Fruit fly (Drosophila melanogaster) ovary, adult (tissue): Measurements from ENCODE around the gene SsRbeta.

Experiments used
- CG17801 ChIP-seq: fragments of 200-800 bp; optimal IDR thresholded peaks from 2 replicates; lab custom pipeline; 2019; ENCODE audit warnings: missing biosample characterization, mild to moderate bottlenecking, missing genetic modification characterization, moderate library complexity; ENCODE audit not compliant: partially characterized antibody

SsRbeta gene

DNA sequence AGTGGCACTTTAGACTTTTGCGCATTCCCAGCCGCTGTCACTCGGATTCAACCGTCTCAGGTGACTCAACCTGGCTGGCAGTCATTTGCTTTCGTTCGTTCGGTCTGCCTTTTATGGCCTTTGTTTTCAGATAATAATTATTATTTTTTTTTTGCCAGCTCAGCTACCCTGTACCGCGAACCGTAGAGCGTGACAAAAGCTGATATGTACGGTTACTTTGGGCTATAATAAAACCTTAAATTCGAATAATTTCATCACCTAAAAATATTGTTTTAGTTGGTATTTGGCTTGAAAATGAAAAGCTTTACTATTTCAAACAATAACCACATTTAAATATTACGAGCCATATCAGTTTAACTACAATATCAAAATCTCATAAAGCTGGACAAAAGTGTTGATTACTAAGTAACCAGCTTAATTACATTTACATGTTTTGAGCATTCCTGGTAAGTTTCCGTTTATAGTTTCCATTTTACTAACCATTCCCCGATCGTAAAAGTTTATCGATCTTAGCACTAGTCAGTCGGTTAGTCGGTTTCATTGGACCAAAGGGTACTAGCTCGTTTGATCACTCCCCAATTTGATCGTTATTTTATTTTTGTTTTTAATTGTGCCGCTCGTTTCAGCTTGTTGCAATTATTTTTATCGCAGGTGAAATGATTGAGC lies 21.6 kb downstream of the SsRbeta start:
- TF ChIP-seq CG17801 (GFP tag; lab: Kevin White, UChicago) = no peak

DNA sequence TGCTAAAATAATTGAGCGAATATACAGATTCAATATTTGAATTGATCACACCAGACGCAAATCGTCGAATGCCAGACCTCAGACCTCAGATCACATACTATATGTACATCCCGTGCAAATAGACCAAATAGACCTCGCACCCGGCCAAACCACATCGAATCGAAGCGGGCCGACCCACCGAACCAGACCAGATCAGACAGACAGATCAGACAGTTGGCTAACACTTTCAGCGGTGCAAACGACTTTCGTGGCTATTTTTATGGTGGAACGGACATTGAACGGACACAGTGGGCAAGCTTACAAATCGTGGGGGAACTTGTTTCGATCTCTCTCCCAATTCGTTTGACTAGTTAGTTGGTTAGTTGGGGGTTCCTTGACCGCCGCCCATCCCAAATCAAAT lies 22.3 kb downstream of the SsRbeta start:
- TF ChIP-seq CG17801 (GFP tag; lab: Kevin White, UChicago) = no peak

DNA sequence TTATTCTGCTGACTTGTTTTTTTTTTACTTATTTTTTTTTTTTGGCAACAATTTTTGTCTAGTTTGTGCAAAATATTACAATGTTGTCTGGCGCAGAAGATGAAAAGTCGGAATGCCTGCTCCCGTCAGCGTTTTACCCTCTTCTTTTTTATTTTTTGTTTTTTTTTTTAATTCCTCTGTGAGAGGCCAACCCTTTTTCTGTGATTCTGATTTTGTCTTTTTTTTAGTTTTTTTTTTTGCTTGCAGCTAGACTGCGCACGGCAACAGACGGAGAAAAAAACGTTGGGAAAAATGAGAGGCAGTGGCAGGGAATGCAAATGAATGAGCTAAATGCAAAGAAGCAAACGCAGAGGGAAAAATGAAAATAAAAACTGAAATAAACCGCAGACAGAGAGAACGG lies 23.7 kb downstream of the SsRbeta start:
- no peak for TF ChIP-seq CG17801 (GFP tag; lab: Kevin White, UChicago)

dm6 chr3L:16153650-16154049 lies 24.2 kb downstream of the SsRbeta start:
- no peak for TF ChIP-seq CG17801 (GFP tag; lab: Kevin White, UChicago)

DNA sequence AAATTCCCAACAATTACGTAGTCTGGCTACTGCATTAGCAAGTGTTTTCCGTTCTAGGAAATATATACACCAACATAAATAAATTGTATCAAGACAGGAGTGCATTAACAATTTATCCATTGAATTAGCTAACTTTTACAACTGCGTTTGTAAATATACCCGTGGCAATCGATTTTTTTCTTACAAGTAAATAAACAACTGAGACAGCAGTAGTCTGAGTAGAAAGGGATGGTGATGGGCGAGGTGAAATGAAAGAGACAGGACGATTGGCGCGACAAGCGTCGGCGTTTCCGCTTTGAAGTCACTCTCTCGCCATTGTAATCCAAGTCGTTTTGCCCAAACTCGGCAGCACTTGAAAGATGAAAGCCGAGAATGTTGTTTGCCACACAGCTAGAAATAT lies 26.1 kb downstream of the SsRbeta start:
- no peak for TF ChIP-seq CG17801 (GFP tag; lab: Kevin White, UChicago)

DNA sequence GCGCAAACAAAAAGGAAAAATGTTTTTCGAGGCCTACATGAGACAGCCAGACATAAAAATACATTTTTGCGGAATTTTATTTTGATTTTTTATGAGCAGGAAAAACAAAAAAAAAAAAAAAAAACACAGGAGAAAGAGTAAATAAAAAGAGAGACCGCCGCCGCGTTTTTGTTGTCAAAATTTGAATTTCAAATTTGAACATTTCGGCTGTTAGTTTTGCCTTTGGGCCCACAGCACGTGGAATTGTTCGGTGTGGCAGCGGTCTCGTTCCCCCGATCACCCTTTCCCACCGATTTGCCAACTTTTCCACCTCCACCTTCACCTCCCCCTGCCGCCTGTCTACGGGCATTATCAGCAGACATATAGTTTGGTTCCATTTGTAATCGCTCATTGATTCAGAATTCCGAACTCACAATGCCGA lies 27.4 kb downstream of the SsRbeta start:
- TF ChIP-seq CG17801 (GFP tag; lab: Kevin White, UChicago) = no peak

DNA sequence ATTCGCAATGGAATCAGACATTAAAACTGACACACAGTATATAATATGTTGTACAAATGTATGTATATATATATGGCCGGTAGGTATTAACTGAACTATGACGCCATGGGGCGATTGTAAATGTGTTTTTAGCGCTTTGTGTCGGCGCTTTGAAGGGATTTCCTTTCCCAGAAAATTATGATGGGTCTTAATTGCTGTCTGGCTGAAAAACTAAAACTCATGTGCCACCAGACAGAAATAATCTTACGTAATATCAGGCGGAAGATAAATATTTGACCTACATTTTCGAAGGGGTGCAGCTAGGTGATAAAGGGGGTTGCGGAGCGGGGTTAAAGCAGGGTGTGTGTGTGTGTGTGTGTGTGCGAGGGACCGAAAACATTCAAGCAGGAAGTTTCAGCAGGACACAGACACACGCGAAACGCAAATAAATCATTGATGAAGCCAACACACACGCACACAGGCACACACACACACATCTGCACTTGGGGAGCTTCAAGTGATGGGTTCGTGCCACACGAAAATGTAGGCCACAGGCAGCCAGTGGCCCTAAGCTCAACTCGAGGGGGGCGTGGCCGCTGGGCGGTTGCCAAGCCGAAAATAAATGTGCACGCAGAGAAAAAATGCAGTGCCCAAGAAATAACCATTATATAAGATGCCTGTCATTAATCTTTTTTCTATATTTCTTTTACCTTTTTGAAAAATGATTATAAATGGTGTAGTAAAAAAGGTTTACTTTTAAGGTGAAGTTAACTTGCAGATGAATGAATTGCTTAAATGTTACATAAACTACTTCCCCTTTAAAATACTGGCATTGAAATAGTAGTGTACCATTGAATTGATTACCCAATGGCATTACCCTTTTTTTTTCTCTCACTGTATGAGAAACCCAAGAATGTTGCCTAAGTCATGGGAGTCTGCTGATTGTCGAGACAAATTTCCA lies 28.1 kb downstream of the SsRbeta start:
- TF ChIP-seq CG17801 (GFP tag; lab: Kevin White, UChicago) = no peak

DNA sequence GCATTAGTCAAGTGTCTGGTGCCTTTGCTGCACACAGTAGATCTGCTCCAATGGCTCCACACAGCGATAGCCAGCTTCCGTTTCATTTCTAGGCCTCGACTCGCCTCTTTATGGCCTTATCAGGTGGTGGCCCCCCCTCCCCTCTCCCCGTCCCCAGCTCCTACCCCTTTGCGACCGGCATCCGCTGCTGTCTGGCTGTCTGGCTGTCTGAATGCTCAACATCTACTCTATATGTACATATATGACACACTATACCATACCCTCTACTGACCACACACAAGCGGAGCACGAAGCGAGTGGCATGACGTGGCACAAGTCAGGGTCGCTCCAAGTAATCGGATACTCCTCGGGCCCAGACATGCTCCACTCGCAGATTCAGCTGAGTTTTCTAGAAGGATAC lies 28.9 kb downstream of the SsRbeta start:
- TF ChIP-seq CG17801 (GFP tag; lab: Kevin White, UChicago) = no peak

dm6 chr3L:16159161-16160072 lies 30.0 kb downstream of the SsRbeta start:
- TF ChIP-seq CG17801 (GFP tag; lab: Kevin White, UChicago) = no peak

DNA sequence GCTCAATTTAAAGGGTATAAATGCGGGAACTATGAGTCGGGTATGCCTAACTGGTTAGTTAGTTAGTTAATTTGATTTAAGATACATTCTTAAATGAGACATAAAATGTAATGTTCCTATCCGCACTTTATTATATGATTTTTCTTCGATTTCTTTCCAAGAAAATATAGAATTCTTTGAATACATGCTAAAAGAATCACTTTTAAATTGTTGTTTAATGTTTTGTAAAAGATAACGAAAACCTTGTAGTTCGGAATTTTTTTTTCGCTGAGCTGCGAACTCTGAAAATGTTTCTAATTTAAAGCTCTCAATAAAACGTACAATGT lies 30.6 kb downstream of the SsRbeta start:
- TF ChIP-seq CG17801 (GFP tag; lab: Kevin White, UChicago) = no peak

- TF ChIP-seq CG17801 (GFP tag; lab: Kevin White, UChicago) = no peak
Observed at dm6 chr3L:16160420-16161069, 31.1 kb downstream of the SsRbeta start.

DNA sequence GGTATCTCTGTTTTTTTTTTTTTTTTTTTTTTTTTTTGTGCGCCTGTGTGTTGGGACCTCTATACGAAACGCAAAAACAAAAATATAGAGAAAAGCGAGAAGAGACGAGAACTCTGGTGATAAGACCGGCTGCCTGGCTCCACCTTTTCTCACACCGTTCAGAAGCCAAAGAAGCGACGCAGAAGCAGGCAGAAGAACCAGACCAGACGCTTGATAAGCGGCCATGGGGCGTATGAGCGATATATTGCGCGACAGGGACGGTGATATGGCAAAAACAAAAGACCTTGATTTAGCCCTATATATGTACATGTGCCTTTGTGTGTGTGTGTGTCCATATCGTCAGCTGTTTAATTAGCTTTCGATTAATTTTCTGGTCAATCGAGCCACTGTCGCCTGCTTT lies 31.7 kb downstream of the SsRbeta start:
- no peak for TF ChIP-seq CG17801 (GFP tag; lab: Kevin White, UChicago)

DNA sequence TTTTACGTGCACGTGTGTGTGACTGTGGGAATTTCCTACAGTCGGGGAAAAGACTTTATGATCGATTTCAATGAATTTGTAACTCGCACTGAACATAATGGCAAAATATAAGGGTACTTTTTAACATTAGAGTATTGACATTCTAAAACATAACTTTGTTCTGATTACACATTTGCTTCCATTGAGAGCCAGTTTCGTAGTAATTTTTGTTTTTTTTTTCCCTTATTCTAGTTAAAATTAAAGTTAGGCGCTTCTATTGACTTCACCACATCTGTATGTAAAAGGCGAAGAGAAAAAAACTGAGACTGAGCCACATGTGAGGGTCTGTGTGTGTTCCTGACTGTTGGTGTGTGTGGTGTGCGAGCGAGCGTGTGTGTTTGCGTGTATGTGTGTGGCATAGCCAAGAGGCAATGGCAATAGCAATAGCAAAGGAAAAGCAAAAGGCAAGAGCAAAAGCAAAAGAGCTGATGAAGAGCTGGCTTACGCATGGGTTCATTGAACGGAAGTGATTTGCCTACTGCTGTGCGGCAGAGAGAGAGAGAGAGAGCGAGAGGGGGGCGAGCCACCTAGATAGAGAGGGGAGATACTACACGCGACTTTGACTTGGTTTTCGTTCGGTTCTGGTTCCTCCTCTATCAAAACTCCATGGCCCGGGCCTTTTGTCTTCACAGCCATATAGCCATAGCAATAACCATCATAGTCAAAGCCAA lies 32.6 kb downstream of the SsRbeta start:
- no peak for TF ChIP-seq CG17801 (GFP tag; lab: Kevin White, UChicago)
